Fruit fly (Drosophila melanogaster) whole organism, adult: ENCODE data around the gene FMRFaR.

Experiments
- CG12768 ChIP-seq: fragments of 200-800 bp; sonication (Bioruptor generic); optimal IDR thresholded peaks from 2 replicates; lab custom pipeline; 2017; ENCODE audit warnings: missing biosample characterization, missing genetic modification characterization, mild to moderate bottlenecking, moderate library complexity, missing genetic modification reagents
- CG14711 ChIP-seq: fragments of 200-800 bp; sonication (Bioruptor generic); optimal IDR thresholded peaks from 2 replicates; lab custom pipeline; 2018; ENCODE audit warnings: missing biosample characterization, mild to moderate bottlenecking, missing genetic modification characterization, moderate library complexity
- CG1620 ChIP-seq: fragments of 200-800 bp; sonication (Bioruptor generic); optimal IDR thresholded peaks from 2 replicates; lab custom pipeline; 2016; ENCODE audit warnings: missing biosample characterization, missing genetic modification characterization
- CG5204 ChIP-seq: fragments of 200-800 bp; sonication (Bioruptor generic); optimal IDR thresholded peaks from 2 replicates; lab custom pipeline; 2016; ENCODE audit warnings: missing biosample characterization, missing genetic modification characterization
- CG7045 ChIP-seq: fragments of 200-800 bp; sonication (Bioruptor generic); optimal IDR thresholded peaks from 2 replicates; lab custom pipeline; 2017; ENCODE audit warnings: missing biosample characterization, mild to moderate bottlenecking, missing genetic modification characterization
- Hr96 ChIP-seq: fragments of 200-800 bp; sonication (Bioruptor generic); optimal IDR thresholded peaks from 2 replicates; lab custom pipeline; 2016; ENCODE audit warnings: missing biosample characterization, missing genetic modification characterization
- Mnt ChIP-seq: fragments of 200-800 bp; sonication (Bioruptor generic); optimal IDR thresholded peaks from 2 replicates; lab custom pipeline; 2016; ENCODE audit warnings: missing biosample characterization, mild to moderate bottlenecking, missing genetic modification characterization
- bab1 ChIP-seq: fragments of 200-800 bp; sonication (Bioruptor generic); optimal IDR thresholded peaks from 3 replicates; lab custom pipeline; 2019; ENCODE audit warnings: missing biosample characterization, mild to moderate bottlenecking, missing genetic modification characterization, moderate library complexity
- cic ChIP-seq: fragments of 200-800 bp; sonication (Bioruptor generic); optimal IDR thresholded peaks from 2 replicates; lab custom pipeline; 2017; ENCODE audit warnings: missing biosample characterization, mild to moderate bottlenecking, missing genetic modification characterization, moderate library complexity
- cnc ChIP-seq, 2 experiments: fragments of >200 bp; optimal IDR thresholded peaks; 2 replicates each; lab custom pipeline; 2017
- kay ChIP-seq: fragments of 200-800 bp; sonication (Bioruptor generic); peaks from one replicate; lab custom pipeline; 2016; ENCODE audit warnings: missing biosample characterization, missing genetic modification characterization, borderline replicate concordance
- ovo ChIP-seq: fragments of 200-800 bp; sonication (Bioruptor generic); optimal IDR thresholded peaks from 2 replicates; lab custom pipeline; 2016; ENCODE audit warnings: missing biosample characterization, missing genetic modification characterization
- pad ChIP-seq: fragments of 200-800 bp; sonication (Bioruptor generic); optimal IDR thresholded peaks from 3 replicates; lab custom pipeline; 2017; ENCODE audit warnings: missing biosample characterization, missing genetic modification characterization, mild to moderate bottlenecking, moderate library complexity, missing genetic modification reagents
- toe ChIP-seq: fragments of 200-800 bp; sonication (Bioruptor generic); optimal IDR thresholded peaks from 2 replicates; lab custom pipeline; 2016; ENCODE audit warnings: missing biosample characterization, missing genetic modification characterization

DNA sequence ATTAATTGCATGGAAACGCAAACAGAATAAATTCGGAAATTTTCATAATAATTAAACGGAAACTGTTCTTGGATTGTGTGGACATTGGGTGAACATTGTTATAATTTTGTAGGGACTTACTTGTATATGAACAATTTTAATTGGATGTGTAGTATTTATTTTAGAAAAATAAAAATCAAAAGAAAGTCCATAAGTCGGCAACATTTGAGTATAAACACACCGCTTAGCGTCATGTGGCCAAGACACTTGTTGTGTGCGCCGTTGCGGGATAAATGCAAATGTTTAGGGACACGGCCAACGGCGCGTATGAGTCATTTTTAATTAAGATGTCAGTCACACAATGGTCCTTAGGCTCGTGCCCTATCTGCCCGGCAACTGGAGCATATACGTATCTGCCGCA, 15.2 kb upstream of the FMRFaR start:
- TF ChIP-seq cic = no peak
- no peak for TF ChIP-seq toe
- no peak for TF ChIP-seq Mnt (GFP tag; lab: Kevin White, UChicago)
- no peak for TF ChIP-seq bab1 (GFP tag; lab: Kevin White, UChicago)
- TF ChIP-seq cnc (optimal IDR thresholded peaks at IDR 0.05; lab: Kevin White, UChicago) = no peak
- no peak for TF ChIP-seq CG1620 (GFP tag; lab: Kevin White, UChicago)
- TF ChIP-seq ovo (GFP tag; lab: Kevin White, UChicago) = no peak
- TF ChIP-seq CG12768 (GFP tag; lab: Kevin White, UChicago) = no peak
- TF ChIP-seq pad = no peak
- no peak for TF ChIP-seq CG14711 (tag; lab: Kevin White, UChicago)
- no peak for TF ChIP-seq Hr96 (GFP tag; lab: Kevin White, UChicago)
- TF ChIP-seq kay (GFP tag; lab: Kevin White, UChicago) = no peak
- no peak for TF ChIP-seq CG7045 (GFP tag; lab: Kevin White, UChicago)
- no peak for TF ChIP-seq CG5204 (GFP tag; lab: Kevin White, UChicago)
